Worm (Caenorhabditis elegans) whole organism, dauer: ENCODE data around the gene H39E23.3.
"Not testable (repeated sequence)": the region's sequence is repeated elsewhere in the genome, so short reads cannot be mapped to it uniquely, and the experiment has no call there.

Source experiments
- unc-62 ChIP-seq: sonication (generic microtip); optimal IDR thresholded peaks from 2 replicates; lab custom pipeline; 2017; ENCODE audit warnings: missing biosample characterization, missing genetic modification reagents, missing genetic modification characterization

H39E23.3 gene

ce11 chrV:14097358-14097757, 10.3 kb upstream of the H39E23.3 start:
- TF ChIP-seq unc-62 (GFP tag; lab: Kevin White, UChicago) = no peak

- TF ChIP-seq unc-62 (GFP tag; lab: Kevin White, UChicago) = no peak
These were observed 9.1 kb upstream of the H39E23.3 start, which contains the start of the genes D1086.2 and D1086.1 for ce11 chrV:14098519-14098918. Gene D1086.2, minus strand, starts transcription at chrV:14098668. Gene D1086.1, plus strand, starts transcription at chrV:14098858.

- no peak for TF ChIP-seq unc-62 (GFP tag; lab: Kevin White, UChicago)
These were observed 6.7 kb upstream of the H39E23.3 start, which contains the start of gene D1086.12 for ce11 chrV:14100886-14101285. Gene D1086.12, plus strand, starts transcription at chrV:14101186.

ce11 chrV:14103970-14104369, 3.6 kb upstream of the H39E23.3 start, which contains the start of gene D1086.9:
Gene D1086.9, plus strand, starts transcription at chrV:14104270.
- no peak for TF ChIP-seq unc-62 (GFP tag; lab: Kevin White, UChicago)

ce11 chrV:14110042-14110441, 2.4 kb downstream of the H39E23.3 start, which contains the start of gene H39E23.2:
Gene H39E23.2, plus strand, starts transcription at chrV:14110342.
- TF ChIP-seq unc-62 (GFP tag; lab: Kevin White, UChicago) = no peak

ce11 chrV:14120674-14121073, 13.1 kb downstream of the H39E23.3 start:
- TF ChIP-seq unc-62 (GFP tag; lab: Kevin White, UChicago) = no peak

ce11 chrV:14123176-14123575, 15.6 kb downstream of the H39E23.3 start:
- no peak for TF ChIP-seq unc-62 (GFP tag; lab: Kevin White, UChicago)

- TF ChIP-seq unc-62 (GFP tag; lab: Kevin White, UChicago) = no peak
These were observed 18.8 kb downstream of the H39E23.3 start for ce11 chrV:14126341-14126924.

ce11 chrV:14127834-14128233, 20.2 kb downstream of the H39E23.3 start:
- no peak for TF ChIP-seq unc-62 (GFP tag; lab: Kevin White, UChicago)

ce11 chrV:14128858-14129257, 21.2 kb downstream of the H39E23.3 start:
- TF ChIP-seq unc-62 (GFP tag; lab: Kevin White, UChicago) = no peak

- TF ChIP-seq unc-62 (GFP tag; lab: Kevin White, UChicago) = no peak
These were observed 22.6 kb downstream of the H39E23.3 start for ce11 chrV:14130226-14130625.

- no peak for TF ChIP-seq unc-62 (GFP tag; lab: Kevin White, UChicago)
These were observed 25.6 kb downstream of the H39E23.3 start for ce11 chrV:14133002-14133763.

- TF ChIP-seq unc-62 (GFP tag; lab: Kevin White, UChicago) = no peak
These were observed 27.3 kb downstream of the H39E23.3 start for ce11 chrV:14134757-14135441.

ce11 chrV:14136152-14136551, 28.5 kb downstream of the H39E23.3 start:
- TF ChIP-seq unc-62 (GFP tag; lab: Kevin White, UChicago) = no peak

ce11 chrV:14137766-14138165, 30.2 kb downstream of the H39E23.3 start, which contains the start of gene AH10.4:
Gene AH10.4, minus strand, starts transcription at chrV:14137866.
- not testable (repeated sequence) for TF ChIP-seq unc-62 (GFP tag; lab: Kevin White, UChicago)
